Fruit fly (Drosophila melanogaster): Measurements from ENCODE around the gene Pvf1.

The Pvf1 gene

dm6 chrX:18869489-18870132 is 37.1 kb downstream of the Pvf1 start (continued):
- peak; percentile 63 for TF ChIP-seq Ets21C (GFP tag; optimal IDR thresholded peaks at IDR 0.05)
- TF ChIP-seq dsx (GFP tag; optimal IDR thresholded peaks at IDR 0.05; ENCODE audit: poor library complexity, severe bottlenecking): no peak
- TF ChIP-seq net (GFP tag; optimal IDR thresholded peaks at IDR 0.05): peak; percentile 64
- TF ChIP-seq fd59A (GFP tag; optimal IDR thresholded peaks at IDR 0.05): peak; percentile 62
- TF ChIP-seq CG6792 (GFP tag; optimal IDR thresholded peaks at IDR 0.05): peak; percentile 61
- peak; percentile 94 for TF ChIP-seq Eip78C (GFP tag)
- peak; percentile 77 for TF ChIP-seq esn (GFP tag; optimal IDR thresholded peaks at IDR 0.05)
- TF ChIP-seq Eip93F (GFP tag; optimal IDR thresholded peaks at IDR 0.05): no peak
- no peak for TF ChIP-seq pdm3 (GFP tag; optimal IDR thresholded peaks at IDR 0.05)
- peak; percentile 38 for TF ChIP-seq CG8319 (GFP tag; optimal IDR thresholded peaks at IDR 0.05)
- TF ChIP-seq CG32006 (GFP tag; optimal IDR thresholded peaks at IDR 0.05): peak; percentile 67
- TF ChIP-seq topi (GFP tag; optimal IDR thresholded peaks at IDR 0.05): peak; percentile 78
- TF ChIP-seq lz (GFP tag; optimal IDR thresholded peaks at IDR 0.05): peak; percentile 71
- TF ChIP-seq CG7368 (GFP tag; optimal IDR thresholded peaks at IDR 0.05): peak; percentile 77
- TF ChIP-seq Hr39 (GFP tag; optimal IDR thresholded peaks at IDR 0.05): peak; percentile 76
- no peak for TF ChIP-seq Hr4 (GFP tag; optimal IDR thresholded peaks at IDR 0.05)
- TF ChIP-seq fkh (GFP tag; optimal IDR thresholded peaks at IDR 0.05): peak; percentile 59
- peak; percentile 68 for TF ChIP-seq Eip75B (GFP tag; optimal IDR thresholded peaks at IDR 0.05)
- peak; percentile 68 for TF ChIP-seq Gug (GFP tag; IDR thresholded peaks at IDR 0.05)
- no peak for TF ChIP-seq Blimp-1 (GFP tag; optimal IDR thresholded peaks at IDR 0.05)
- TF ChIP-seq CG10631 (GFP tag; optimal IDR thresholded peaks at IDR 0.05): peak; percentile 69
- peak; percentile 61 for TF ChIP-seq Smox (GFP tag; optimal IDR thresholded peaks at IDR 0.05)
- peak; percentile 73 for TF ChIP-seq cyc (GFP tag; optimal IDR thresholded peaks at IDR 0.05)
- TF ChIP-seq Ets96B (tag; optimal IDR thresholded peaks at IDR 0.05): peak; percentile 56
- peak; percentile 71 for TF ChIP-seq spab (GFP tag; optimal IDR thresholded peaks at IDR 0.05)
- no peak for TF ChIP-seq vri (GFP tag; optimal IDR thresholded peaks at IDR 0.05)
- no peak for TF ChIP-seq Met (GFP tag; optimal IDR thresholded peaks at IDR 0.05)
- peak; percentile 63 for TF ChIP-seq CG8632 (GFP tag; optimal IDR thresholded peaks at IDR 0.05)
- TF ChIP-seq CG16779 (tag; optimal IDR thresholded peaks at IDR 0.05): no peak
- no peak for TF ChIP-seq CG4318 (GFP tag; optimal IDR thresholded peaks at IDR 0.05)
- peak; percentile 55 for TF ChIP-seq CG11902 (GFP tag; optimal IDR thresholded peaks at IDR 0.05)
- TF ChIP-seq acj6 (GFP tag; optimal IDR thresholded peaks at IDR 0.05): peak; percentile 77
- no peak for TF ChIP-seq CG6276 (GFP tag; optimal IDR thresholded peaks at IDR 0.05)
- no peak for TF ChIP-seq dac (GFP tag; optimal IDR thresholded peaks at IDR 0.05)

DNA sequence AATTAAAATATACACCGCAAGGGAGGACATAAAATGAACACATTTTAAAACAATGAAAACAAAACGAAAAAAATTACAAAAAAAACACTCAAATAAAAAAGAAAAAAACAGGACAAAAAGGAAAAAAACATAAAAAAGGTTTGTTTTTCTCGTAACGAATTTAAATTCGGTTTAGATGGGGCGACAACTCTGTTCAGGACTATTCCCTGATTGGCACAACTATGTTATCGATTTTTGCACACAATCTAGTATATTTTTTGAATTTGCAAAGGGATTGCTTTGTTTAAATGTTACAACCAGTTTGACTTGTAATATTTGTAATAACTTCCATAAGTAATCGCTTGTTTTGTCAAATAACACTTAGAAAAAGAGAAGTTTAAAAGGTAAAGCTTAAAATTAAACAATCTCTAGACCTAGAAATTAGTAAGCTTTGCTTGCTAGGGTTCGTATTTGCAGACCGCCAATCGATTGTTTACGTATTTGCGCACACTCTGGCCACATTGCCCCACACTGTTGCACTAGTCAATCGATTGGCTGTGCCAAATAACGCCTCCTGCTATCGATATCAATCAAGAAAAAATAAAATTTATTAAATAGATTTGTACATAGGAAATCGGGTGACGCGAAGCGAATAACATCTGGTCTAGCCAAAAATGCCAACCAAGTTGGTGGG is 51.7 kb downstream of the Pvf1 start, which contains the start of gene CG7332:
TSS of gene CG7332 (plus strand) at position 515 of the 673 bp plus-strand sequence.
- no peak for TF ChIP-seq Eip75B (GFP tag; optimal IDR thresholded peaks at IDR 0.05)
- TF ChIP-seq Eip78C (GFP tag): peak; percentile 45
- peak; percentile 10 for TF ChIP-seq esn (GFP tag; optimal IDR thresholded peaks at IDR 0.05)
- peak; percentile 8 for TF ChIP-seq Hr39 (GFP tag; optimal IDR thresholded peaks at IDR 0.05)
- TF ChIP-seq cyc (GFP tag; optimal IDR thresholded peaks at IDR 0.05): peak; percentile 1
- TF ChIP-seq eg (GFP tag; IDR thresholded peaks at IDR 0.05): no peak

All from whole organism, prepupa.